Worm (Caenorhabditis elegans): ENCODE results near the gene C16C8.7.

- TF ChIP-seq mxl-3 (GFP tag; optimal IDR thresholded peaks at IDR 0.05) = no peak
- TF ChIP-seq lin-39 (tag; optimal IDR thresholded peaks at IDR 0.05) = no peak
- no peak for TF ChIP-seq duxl-1 (tag; optimal IDR thresholded peaks at IDR 0.05; ENCODE audit: poor library complexity)
- TF ChIP-seq nhr-76 (tag; optimal IDR thresholded peaks at IDR 0.05) = no peak
- no peak for TF ChIP-seq snpc-4 (tag; optimal IDR thresholded peaks at IDR 0.05)
- no peak for TF ChIP-seq lin-13 (GFP tag; optimal IDR thresholded peaks at IDR 0.05)
- TF ChIP-seq nhr-237 (tag; optimal IDR thresholded peaks at IDR 0.05) = no peak
- TF ChIP-seq lim-7 (GFP tag; IDR thresholded peaks at IDR 0.05) = no peak
- no peak for TF ChIP-seq fkh-10 (GFP tag; optimal IDR thresholded peaks at IDR 0.05)
Observed at ce11 chrII:3463097-3463496, 3.1 kb upstream of the C16C8.7 start, which contains the start of gene C16C8.9.

All from whole organism, L4 larva.